Worm (Caenorhabditis elegans) whole organism, midembryonic: ENCODE data around the gene F37C12.14.

Experiments used
- T22C8.4 ChIP-seq: fragments of 200-800 bp; sonication (Bioruptor generic); IDR thresholded peaks from 2 replicates; pipeline ENCODE4 v1.3.6; 2022; ENCODE audit warnings: missing genetic modification characterization, missing compliant biosample characterization
- cog-1 ChIP-seq: sonication (generic microtip); optimal IDR thresholded peaks from 2 replicates; lab custom pipeline; 2016; ENCODE audit warnings: missing genetic modification characterization, missing compliant biosample characterization
- flt-1 ChIP-seq: fragments of 200-800 bp; sonication (Bioruptor generic); IDR thresholded peaks from 2 replicates; pipeline ENCODE4 v1.3.6; 2022; ENCODE audit warnings: missing genetic modification characterization, missing compliant biosample characterization
- klf-2 ChIP-seq: fragments of 200-800 bp; sonication (Bioruptor generic); conservative IDR thresholded peaks from 2 replicates; pipeline ENCODE4 v1.3.6; 2022; ENCODE audit warnings: missing genetic modification reagents, missing genetic modification characterization, missing compliant biosample characterization
- med-1 ChIP-seq: sonication (generic microtip); optimal IDR thresholded peaks from 2 replicates; lab custom pipeline; 2017; ENCODE audit warnings: missing genetic modification characterization, mild to moderate bottlenecking, missing compliant biosample characterization, antibody characterized with exemption, missing genetic modification reagents; ENCODE audit not compliant: insufficient read depth
- ref-1 ChIP-seq: fragments of 200-800 bp; sonication (Bioruptor generic); conservative IDR thresholded peaks from 2 replicates; pipeline ENCODE4 v1.3.6; 2022; ENCODE audit warnings: missing genetic modification reagents, missing genetic modification characterization, missing compliant biosample characterization
- tab-1 ChIP-seq: fragments of 200-800 bp; sonication (Bioruptor generic); IDR thresholded peaks from 2 replicates; pipeline ENCODE4 v1.3.6; 2022; ENCODE audit warnings: missing genetic modification characterization, missing compliant biosample characterization
- ztf-23 ChIP-seq: fragments of 200-800 bp; sonication (Bioruptor generic); IDR thresholded peaks from 2 replicates; pipeline ENCODE4 v1.3.6; 2022; ENCODE audit warnings: missing genetic modification reagents, missing genetic modification characterization, missing compliant biosample characterization
- ztf-29 ChIP-seq: fragments of 200-800 bp; sonication (Bioruptor generic); IDR thresholded peaks from 2 replicates; pipeline ENCODE4 v1.3.6; 2022; ENCODE audit warnings: missing genetic modification reagents, missing genetic modification characterization, missing compliant biosample characterization

Gene F37C12.14

ce11 chrIII:7179538-7180301, 5.7 kb downstream of the F37C12.14 start, which contains the start of the genes rps-14 and rpl-36:
TSS of gene rps-14 (minus strand) at chrIII:7179588.
TSS of gene rpl-36 (plus strand) at chrIII:7180251.
- TF ChIP-seq med-1 (GFP tag; lab: Kevin White, UChicago) (no peak), T22C8.4 (GFP tag; lab: Robert Waterston, UW) (no peak), ztf-23 (GFP tag; lab: Robert Waterston, UW) (peak; percentile 79), tab-1 (no peak), cog-1 (tag; lab: Kevin White, UChicago) (peak; percentile 76), ref-1 (GFP tag; lab: Robert Waterston, UW) (no peak)

ce11 chrIII:7178497-7178896, 6.9 kb downstream of the F37C12.14 start:
- TF ChIP-seq ref-1 (GFP tag; lab: Robert Waterston, UW) (no peak), klf-2 (no peak), T22C8.4 (GFP tag; lab: Robert Waterston, UW) (no peak)

- TF ChIP-seq ztf-29 (GFP tag; lab: Robert Waterston, UW) (no peak), flt-1 (GFP tag; lab: Robert Waterston, UW) (no peak), T22C8.4 (GFP tag; lab: Robert Waterston, UW) (no peak), klf-2 (no peak), ztf-23 (GFP tag; lab: Robert Waterston, UW) (no peak), med-1 (GFP tag; lab: Kevin White, UChicago) (no peak), tab-1 (no peak), ref-1 (GFP tag; lab: Robert Waterston, UW) (no peak), cog-1 (tag; lab: Kevin White, UChicago) (no peak)
These were observed 15.3 kb downstream of the F37C12.14 start for ce11 chrIII:7170090-7170489.

ce11 chrIII:7167568-7167937, 17.8 kb downstream of the F37C12.14 start, which contains the start of gene acs-4:
TSS of gene acs-4 (plus strand) at chrIII:7167838.
- TF ChIP-seq tab-1 (no peak), cog-1 (tag; lab: Kevin White, UChicago) (no peak), klf-2 (no peak), T22C8.4 (GFP tag; lab: Robert Waterston, UW) (no peak), flt-1 (GFP tag; lab: Robert Waterston, UW) (no peak), med-1 (GFP tag; lab: Kevin White, UChicago) (no peak)

- TF ChIP-seq klf-2: no peak
- no peak for TF ChIP-seq ref-1 (GFP tag; lab: Robert Waterston, UW)
- no peak for TF ChIP-seq cog-1 (tag; lab: Kevin White, UChicago)
- TF ChIP-seq med-1 (GFP tag; lab: Kevin White, UChicago): no peak
- TF ChIP-seq flt-1 (GFP tag; lab: Robert Waterston, UW): no peak
- no peak for TF ChIP-seq tab-1
- TF ChIP-seq T22C8.4 (GFP tag; lab: Robert Waterston, UW): no peak
- no peak for TF ChIP-seq ztf-23 (GFP tag; lab: Robert Waterston, UW)
- no peak for TF ChIP-seq ztf-29 (GFP tag; lab: Robert Waterston, UW)
These were observed 18.5 kb downstream of the F37C12.14 start for ce11 chrIII:7166664-7167567.

- TF ChIP-seq med-1 (GFP tag; lab: Kevin White, UChicago): no peak
- no peak for TF ChIP-seq cog-1 (tag; lab: Kevin White, UChicago)
- TF ChIP-seq ztf-23 (GFP tag; lab: Robert Waterston, UW): no peak
- TF ChIP-seq T22C8.4 (GFP tag; lab: Robert Waterston, UW): no peak
- TF ChIP-seq klf-2: no peak
- no peak for TF ChIP-seq tab-1
These were observed 19.6 kb downstream of the F37C12.14 start for ce11 chrIII:7165816-7166229.

ce11 chrIII:7165276-7165675, 20.1 kb downstream of the F37C12.14 start:
- no peak for TF ChIP-seq ztf-29 (GFP tag; lab: Robert Waterston, UW)
- TF ChIP-seq tab-1: no peak
- TF ChIP-seq cog-1 (tag; lab: Kevin White, UChicago): no peak
- no peak for TF ChIP-seq flt-1 (GFP tag; lab: Robert Waterston, UW)
- TF ChIP-seq klf-2: no peak
- TF ChIP-seq ztf-23 (GFP tag; lab: Robert Waterston, UW): no peak
- no peak for TF ChIP-seq T22C8.4 (GFP tag; lab: Robert Waterston, UW)
- TF ChIP-seq ref-1 (GFP tag; lab: Robert Waterston, UW): no peak
- TF ChIP-seq med-1 (GFP tag; lab: Kevin White, UChicago): no peak

- TF ChIP-seq cog-1 (tag; lab: Kevin White, UChicago) (peak; percentile 75), tab-1 (no peak), T22C8.4 (GFP tag; lab: Robert Waterston, UW) (no peak), ztf-29 (GFP tag; lab: Robert Waterston, UW) (no peak), flt-1 (GFP tag; lab: Robert Waterston, UW) (no peak; the same call in 1 of the 2 replicates), ztf-23 (GFP tag; lab: Robert Waterston, UW) (peak; percentile 67; the same call in 1 of the 2 replicates), med-1 (GFP tag; lab: Kevin White, UChicago) (no peak), klf-2 (no peak), ref-1 (GFP tag; lab: Robert Waterston, UW) (no peak)
These were observed 23.2 kb downstream of the F37C12.14 start, which contains the start of the genes syf-2 and K04G7.1 for ce11 chrIII:7162065-7162762. TSS of gene syf-2 (minus strand) at chrIII:7162115. TSS of gene K04G7.1 (plus strand) at chrIII:7162712.
